Fruit fly (Drosophila melanogaster): Measurements from ENCODE around the gene Septin1.

Septin1 gene

dm6 chrX:21345036-21345500, 13.0 kb upstream of the Septin1 start, which contains the start of gene dod (continued):
- TF ChIP-seq CoRest (tag; optimal IDR thresholded peaks at IDR 0.05) (peak; percentile 64), Aef1 (GFP tag; IDR thresholded peaks at IDR 0.05) (no peak), dm (GFP tag; optimal IDR thresholded peaks at IDR 0.05) (peak; percentile 80), da (GFP tag; optimal IDR thresholded peaks at IDR 0.05) (no peak), Xrp1 (GFP tag; IDR thresholded peaks at IDR 0.05) (peak; percentile 44), Bdp1 (GFP tag; optimal IDR thresholded peaks at IDR 0.05) (peak; percentile 44), HLH3B (GFP tag; IDR thresholded peaks at IDR 0.05) (no peak), Chrac-16 (GFP tag; optimal IDR thresholded peaks at IDR 0.05) (peak; percentile 55), chinmo (GFP tag; IDR thresholded peaks at IDR 0.05; ENCODE audit: partially characterized antibody) (peak; percentile 73; the same call in 1 of the 4 replicates), odd (GFP tag; optimal IDR thresholded peaks at IDR 0.05) (no peak), gcm (GFP tag; optimal IDR thresholded peaks at IDR 0.05) (peak; percentile 11), CG17802 (tag; optimal IDR thresholded peaks at IDR 0.05) (no peak), cato (GFP tag; optimal IDR thresholded peaks at IDR 0.05; ENCODE audit: borderline replicate concordance) (no peak), CG16813 (GFP tag; IDR thresholded peaks at IDR 0.05; ENCODE audit: partially characterized antibody) (peak; percentile 79), cg (GFP tag; optimal IDR thresholded peaks at IDR 0.05) (no peak), CG3838 (GFP tag; optimal IDR thresholded peaks at IDR 0.05) (no peak), CG2120 (GFP tag; optimal IDR thresholded peaks at IDR 0.05) (peak; percentile 72), bigmax (GFP tag; optimal IDR thresholded peaks at IDR 0.05) (peak; percentile 55), crc (GFP tag; optimal IDR thresholded peaks at IDR 0.05) (no peak), kni (GFP tag; optimal IDR thresholded peaks at IDR 0.05) (no peak), Dip3 (GFP tag; optimal IDR thresholded peaks at IDR 0.05) (peak; percentile 32), CG9876 (GFP tag; optimal IDR thresholded peaks at IDR 0.05) (peak; percentile 22), jigr1 (GFP tag; IDR thresholded peaks at IDR 0.05) (no peak), CG9609 (GFP tag; optimal IDR thresholded peaks at IDR 0.05) (peak; percentile 35), CG6254 (GFP tag; optimal IDR thresholded peaks at IDR 0.05) (no peak), vfl (GFP tag; optimal IDR thresholded peaks at IDR 0.05) (no peak), amos (GFP tag; IDR thresholded peaks at IDR 0.05; ENCODE audit: partially characterized antibody) (peak; percentile 87), danr (GFP tag; IDR thresholded peaks at IDR 0.05) (no peak), CG6272 (GFP tag; IDR thresholded peaks at IDR 0.05) (peak; percentile 45; the same call in 1 of the 2 replicates), Gug (GFP tag; IDR thresholded peaks at IDR 0.05) (peak; percentile 37; the same call in 1 of the 4 replicates), lov (optimal IDR thresholded peaks at IDR 0.05) (no peak), lov (GFP tag; IDR thresholded peaks at IDR 0.05) (no peak), sens (GFP tag) (peak; percentile 90), ab (GFP tag; optimal IDR thresholded peaks at IDR 0.05) (no peak), crol (GFP tag; IDR thresholded peaks at IDR 0.05) (no peak), Ravus (GFP tag; IDR thresholded peaks at IDR 0.05) (no peak), CG7839 (tag; optimal IDR thresholded peaks at IDR 0.05) (no peak), CG10267 (tag; optimal IDR thresholded peaks at IDR 0.05) (peak; percentile 59), tio (GFP tag; optimal IDR thresholded peaks at IDR 0.05) (no peak), Doc2 (GFP tag; IDR thresholded peaks at IDR 0.05) (no peak), CG12155 (GFP tag; optimal IDR thresholded peaks at IDR 0.05) (peak; percentile 20), CG8089 (GFP tag; optimal IDR thresholded peaks at IDR 0.05) (peak; percentile 10), ERR (GFP tag; optimal IDR thresholded peaks at IDR 0.05) (peak; percentile 5), eyg (GFP tag; optimal IDR thresholded peaks at IDR 0.05) (no peak), CG13424 (tag; optimal IDR thresholded peaks at IDR 0.05) (peak; percentile 43), H15 (GFP tag; IDR thresholded peaks at IDR 0.05) (no peak), CG9817 (tag; optimal IDR thresholded peaks at IDR 0.05) (peak; percentile 31), Six4 (GFP tag; optimal IDR thresholded peaks at IDR 0.05) (no peak), dimm (GFP tag; IDR thresholded peaks at IDR 0.05) (no peak), CG8478 (optimal IDR thresholded peaks at IDR 0.05) (no peak), CG6813 (GFP tag; optimal IDR thresholded peaks at IDR 0.05) (no peak), Hey (tag; optimal IDR thresholded peaks at IDR 0.05) (no peak), pnt (GFP tag; optimal IDR thresholded peaks at IDR 0.05) (no peak)

Measured in whole organism, embryonic.